Worm (Caenorhabditis elegans): ENCODE data around the gene gnrr-7.

DNA sequence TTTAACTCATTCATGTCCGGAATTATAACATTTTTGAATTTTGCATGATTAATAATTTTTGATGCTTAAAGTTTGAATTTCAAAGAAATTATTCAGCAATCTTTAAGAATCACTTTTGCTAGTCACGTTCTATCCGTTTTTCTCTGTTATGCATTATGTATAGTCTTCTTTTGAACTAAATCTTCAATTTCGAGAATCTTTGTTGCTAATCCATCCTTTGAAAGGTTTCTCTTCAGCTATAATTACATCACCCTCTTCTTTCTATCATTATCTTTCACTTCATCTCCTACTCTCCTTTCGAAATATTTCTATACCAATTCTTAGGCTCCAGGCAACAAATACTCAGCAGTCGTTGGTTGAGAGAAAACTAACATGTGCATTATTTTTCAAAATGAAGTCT is 34.1 kb upstream of the gnrr-7 start:
- TF ChIP-seq tab-1 (GFP tag; IDR thresholded peaks at IDR 0.05) (no peak), klf-2 (GFP tag; conservative IDR thresholded peaks at IDR 0.05) (no peak)
